Fruit fly (Drosophila melanogaster) whole organism, pupa: ENCODE data around the gene ct.

Experiments used
- CG14655 ChIP-seq: fragments of 200-800 bp; sonication (Bioruptor generic); optimal IDR thresholded peaks from 3 replicates; lab custom pipeline; 2017; ENCODE audit warnings: mild to moderate bottlenecking, missing biosample characterization, missing genetic modification reagents, missing genetic modification characterization
- CG15710 ChIP-seq: fragments of 200-800 bp; sonication (Bioruptor generic); optimal IDR thresholded peaks from 2 replicates; lab custom pipeline; 2018; ENCODE audit warnings: missing biosample characterization, mild to moderate bottlenecking, missing genetic modification characterization, moderate library complexity
- CG17806 ChIP-seq: fragments of 200-800 bp; sonication (Bioruptor generic); optimal IDR thresholded peaks from 2 replicates; lab custom pipeline; 2018; ENCODE audit warnings: missing biosample characterization, mild to moderate bottlenecking, missing genetic modification characterization, moderate library complexity
- CG32121 ChIP-seq: fragments of 200-800 bp; sonication (Bioruptor generic); IDR thresholded peaks from 2 replicates; pipeline ENCODE4 v1.3.6; 2022; ENCODE audit warnings: missing biosample characterization, missing genetic modification characterization
- CG34367 ChIP-seq: fragments of 200-800 bp; sonication (Bioruptor generic); optimal IDR thresholded peaks from 2 replicates; lab custom pipeline; 2018; ENCODE audit warnings: missing biosample characterization, mild to moderate bottlenecking, missing genetic modification characterization
- CG4496 ChIP-seq: fragments of 200-800 bp; sonication (Bioruptor generic); IDR thresholded peaks from 3 replicates; pipeline ENCODE4 v1.3.6; 2022; ENCODE audit warnings: missing biosample characterization, missing genetic modification characterization
- CG8159 ChIP-seq: fragments of 200-800 bp; sonication (Bioruptor generic); optimal IDR thresholded peaks from 3 replicates; lab custom pipeline; 2018; ENCODE audit warnings: missing biosample characterization, mild to moderate bottlenecking, missing genetic modification characterization, moderate library complexity
- CG9948 ChIP-seq: fragments of 200-800 bp; sonication (Bioruptor generic); optimal IDR thresholded peaks from 2 replicates; lab custom pipeline; 2018; ENCODE audit warnings: missing biosample characterization, mild to moderate bottlenecking, missing genetic modification characterization, moderate library complexity
- D1 ChIP-seq: fragments of 200-800 bp; sonication (Bioruptor generic); optimal IDR thresholded peaks from 2 replicates; lab custom pipeline; 2018; ENCODE audit warnings: missing biosample characterization, mild to moderate bottlenecking, missing genetic modification characterization, moderate library complexity
- Ets98B ChIP-seq: fragments of 200-800 bp; sonication (Bioruptor generic); IDR thresholded peaks from 2 replicates; pipeline ENCODE4 v1.3.6; 2022; ENCODE audit warnings: missing biosample characterization, missing genetic modification characterization
- Pif1B ChIP-seq: fragments of 200-800 bp; sonication (Bioruptor generic); optimal IDR thresholded peaks from 3 replicates; lab custom pipeline; 2016; ENCODE audit warnings: missing biosample characterization, missing genetic modification characterization
- fd96Ca ChIP-seq: fragments of 200-800 bp; sonication (Bioruptor generic); IDR thresholded peaks from 3 replicates; pipeline ENCODE4 v1.3.6; 2022; ENCODE audit warnings: missing biosample characterization, missing genetic modification characterization
- gl ChIP-seq: fragments of 200-800 bp; sonication (Bioruptor generic); optimal IDR thresholded peaks from 2 replicates; lab custom pipeline; 2018; ENCODE audit warnings: missing biosample characterization, mild to moderate bottlenecking, missing genetic modification characterization
- rn ChIP-seq: fragments of 200-800 bp; sonication (Bioruptor generic); IDR thresholded peaks from 2 replicates; pipeline ENCODE4 v1.3.6; 2022; ENCODE audit warnings: missing biosample characterization, missing genetic modification characterization

- no peak for TF ChIP-seq Ets98B
- TF ChIP-seq CG4496 (GFP tag; lab: Robert Waterston, UW): no peak
- TF ChIP-seq CG15710 (tag; lab: Kevin White, UChicago): no peak
- no peak for TF ChIP-seq CG34367 (tag; lab: Kevin White, UChicago)
- no peak for TF ChIP-seq CG14655
- TF ChIP-seq CG8159 (tag; lab: Kevin White, UChicago): no peak
- TF ChIP-seq D1 (tag; lab: Kevin White, UChicago): no peak
- TF ChIP-seq CG32121 (GFP tag; lab: Robert Waterston, UW): no peak
- no peak for TF ChIP-seq fd96Ca
- TF ChIP-seq CG17806 (tag; lab: Kevin White, UChicago): no peak
- no peak for TF ChIP-seq gl
- no peak for TF ChIP-seq Pif1B (GFP tag; lab: Kevin White, UChicago)
- no peak for TF ChIP-seq CG9948
- TF ChIP-seq rn: no peak
Observed at dm6 chrX:7579810-7580209, 28.4 kb upstream of the ct start.
